Fruit fly (Drosophila melanogaster) whole organism, embryonic: Measurements from ENCODE around the gene CG17270.

Experiments used
- Atf6 ChIP-seq: fragments of 200-800 bp; sonication (Bioruptor generic); IDR thresholded peaks from 2 replicates; pipeline ENCODE4 v1.3.6; 2022; ENCODE audit warnings: missing biosample characterization, missing genetic modification characterization
- CG10267 ChIP-seq: fragments of 200-800 bp; sonication (Bioruptor generic); optimal IDR thresholded peaks from 2 replicates; lab custom pipeline; 2018; ENCODE audit warnings: missing biosample characterization, mild to moderate bottlenecking, missing genetic modification characterization, moderate library complexity
- CG11504 ChIP-seq: fragments of 200-800 bp; sonication (Bioruptor generic); optimal IDR thresholded peaks from 3 replicates; lab custom pipeline; 2019; ENCODE audit warnings: missing biosample characterization, mild to moderate bottlenecking, missing genetic modification characterization, moderate library complexity
- CG11560 ChIP-seq: fragments of 200-800 bp; sonication (Bioruptor generic); IDR thresholded peaks from 3 replicates; pipeline ENCODE4 v1.3.6; 2022; ENCODE audit warnings: missing biosample characterization, missing genetic modification characterization
- CG13775 ChIP-seq: fragments of 200-800 bp; sonication (Bioruptor generic); optimal IDR thresholded peaks from 3 replicates; lab custom pipeline; 2017; ENCODE audit warnings: missing biosample characterization, mild to moderate bottlenecking, missing genetic modification characterization
- CG17385 ChIP-seq: fragments of 200-800 bp; sonication (Bioruptor generic); optimal IDR thresholded peaks from 3 replicates; lab custom pipeline; 2018; ENCODE audit warnings: missing biosample characterization, mild to moderate bottlenecking, missing genetic modification characterization
- CG18764 ChIP-seq: fragments of 200-800 bp; sonication (Bioruptor generic); optimal IDR thresholded peaks from 3 replicates; lab custom pipeline; 2016; ENCODE audit warnings: missing biosample characterization, missing genetic modification characterization
- CG2116 ChIP-seq: fragments of 200-800 bp; sonication (Bioruptor generic); optimal IDR thresholded peaks from 3 replicates; lab custom pipeline; 2018; ENCODE audit warnings: missing biosample characterization, mild to moderate bottlenecking, missing genetic modification characterization
- CG6254 ChIP-seq: fragments of 200-800 bp; sonication (Bioruptor generic); optimal IDR thresholded peaks from 3 replicates; lab custom pipeline; 2017; ENCODE audit warnings: mild to moderate bottlenecking, missing biosample characterization, missing genetic modification reagents, missing genetic modification characterization
- CG6791 ChIP-seq: fragments of 200-800 bp; sonication (Bioruptor generic); IDR thresholded peaks from 3 replicates; pipeline ENCODE4 v1.3.6; 2022; ENCODE audit warnings: missing biosample characterization, missing genetic modification characterization; ENCODE audit not compliant: partially characterized antibody
- CG6813 ChIP-seq: fragments of 200-800 bp; sonication (Bioruptor generic); optimal IDR thresholded peaks from 2 replicates; lab custom pipeline; 2017; ENCODE audit warnings: missing biosample characterization, missing genetic modification characterization, mild to moderate bottlenecking, moderate library complexity, missing genetic modification reagents
- CG7928 ChIP-seq: fragments of 200-800 bp; sonication (Bioruptor generic); optimal IDR thresholded peaks from 2 replicates; lab custom pipeline; 2017; ENCODE audit warnings: missing biosample characterization, mild to moderate bottlenecking, missing genetic modification characterization
- CG8290 ChIP-seq, 3 experiments: fragments of 200-800 bp; sonication (Bioruptor generic); optimal IDR thresholded peaks; 2 replicates each; lab custom pipeline; 2016 to 2019; ENCODE audit warnings: missing biosample characterization in 3 of 3, missing genetic modification characterization in 3 of 3, mild to moderate bottlenecking in 2 of 3, moderate library complexity in 1 of 3
- CG9609 ChIP-seq: fragments of 200-800 bp; sonication (Bioruptor generic); optimal IDR thresholded peaks from 3 replicates; lab custom pipeline; 2016; ENCODE audit warnings: missing biosample characterization, missing genetic modification characterization
- CG9932 ChIP-seq: fragments of 200-800 bp; sonication (Bioruptor generic); IDR thresholded peaks from 2 replicates; pipeline ENCODE4 v1.3.6; 2022; ENCODE audit warnings: missing biosample characterization, missing genetic modification characterization
- Dbx ChIP-seq: fragments of 200-800 bp; sonication (Bioruptor generic); IDR thresholded peaks from 3 replicates; pipeline ENCODE4 v1.3.6; 2022; ENCODE audit warnings: missing biosample characterization, missing genetic modification characterization
- Deaf1 ChIP-seq: fragments of 200-800 bp; optimal IDR thresholded peaks from 3 replicates; lab custom pipeline; 2019; ENCODE audit warnings: missing biosample characterization, mild to moderate bottlenecking, missing genetic modification characterization, moderate library complexity
- E2f2 ChIP-seq: fragments of 200-800 bp; sonication (Bioruptor generic); IDR thresholded peaks from 2 replicates; pipeline ENCODE4 v1.3.6; 2022; ENCODE audit warnings: missing biosample characterization, missing genetic modification characterization
- Gug ChIP-seq: fragments of 200-800 bp; sonication (Bioruptor generic); IDR thresholded peaks from 4 replicates; pipeline ENCODE4 v1.3.6; 2022; ENCODE audit warnings: missing biosample characterization, missing genetic modification characterization
- Hr3 ChIP-seq: fragments of 200-800 bp; sonication (Bioruptor generic); optimal IDR thresholded peaks from 3 replicates; lab custom pipeline; 2016; ENCODE audit warnings: missing biosample characterization, missing genetic modification characterization
- Lpt ChIP-seq: fragments of >200 bp; optimal IDR thresholded peaks from 2 replicates; lab custom pipeline; 2018; ENCODE audit warnings: missing biosample characterization, missing genetic modification characterization
- Mad ChIP-seq: fragments of 200-800 bp; sonication (Bioruptor generic); optimal IDR thresholded peaks from 2 replicates; lab custom pipeline; 2016; ENCODE audit warnings: missing biosample characterization, missing genetic modification characterization
- Opbp ChIP-seq: fragments of 200-800 bp; sonication (Bioruptor generic); IDR thresholded peaks from 3 replicates; pipeline ENCODE4 v1.3.6; 2022; ENCODE audit warnings: missing biosample characterization, missing genetic modification characterization; ENCODE audit not compliant: partially characterized antibody
- Usf ChIP-seq: fragments of 200-800 bp; sonication (Bioruptor generic); optimal IDR thresholded peaks from 2 replicates; lab custom pipeline; 2017; ENCODE audit warnings: missing genotype, missing biosample characterization, missing genetic modification characterization
- Xbp1 ChIP-seq: fragments of 200-800 bp; sonication (Bioruptor generic); optimal IDR thresholded peaks from 3 replicates; lab custom pipeline; 2016; ENCODE audit warnings: missing biosample characterization, mild to moderate bottlenecking, missing genetic modification characterization
- ash1 ChIP-seq: fragments of 200-800 bp; sonication (Bioruptor generic); optimal IDR thresholded peaks from 2 replicates; lab custom pipeline; 2018; ENCODE audit warnings: missing biosample characterization, mild to moderate bottlenecking, missing genetic modification characterization
- az2 ChIP-seq: fragments of 200-800 bp; sonication (Bioruptor generic); optimal IDR thresholded peaks from 3 replicates; lab custom pipeline; 2016; ENCODE audit warnings: missing biosample characterization, missing genetic modification characterization
- cg ChIP-seq: fragments of 200-800 bp; sonication (Bioruptor generic); optimal IDR thresholded peaks from 3 replicates; lab custom pipeline; 2019; ENCODE audit warnings: missing biosample characterization, mild to moderate bottlenecking, missing genetic modification characterization, moderate library complexity
- crol ChIP-seq: fragments of 200-800 bp; sonication (Bioruptor generic); IDR thresholded peaks from 2 replicates; pipeline ENCODE4 v1.3.6; 2022; ENCODE audit warnings: missing biosample characterization, missing genetic modification characterization
- danr ChIP-seq: fragments of 200-800 bp; sonication (Bioruptor generic); IDR thresholded peaks from 2 replicates; pipeline ENCODE4 v1.3.6; 2022; ENCODE audit warnings: missing biosample characterization, missing genetic modification characterization
- gce ChIP-seq: fragments of 200-800 bp; sonication (Bioruptor generic); IDR thresholded peaks from 3 replicates; pipeline ENCODE4 v1.3.6; 2022; ENCODE audit warnings: missing biosample characterization, missing genetic modification characterization
- gsb ChIP-seq: fragments of 200-800 bp; sonication (Bioruptor generic); IDR thresholded peaks from 2 replicates; pipeline ENCODE4 v1.3.6; 2022; ENCODE audit warnings: missing biosample characterization, missing genetic modification characterization
- inv ChIP-seq: fragments of 200-800 bp; sonication (Bioruptor generic); IDR thresholded peaks from 2 replicates; pipeline ENCODE4 v1.3.6; 2022; ENCODE audit warnings: missing biosample characterization, missing genetic modification characterization; ENCODE audit not compliant: partially characterized antibody
- ken ChIP-seq: fragments of 200-800 bp; sonication (Bioruptor generic); IDR thresholded peaks from 3 replicates; pipeline ENCODE4 v1.3.6; 2022; ENCODE audit warnings: missing biosample characterization, missing genetic modification characterization
- lab ChIP-seq: fragments of 200-800 bp; sonication (Bioruptor generic); optimal IDR thresholded peaks from 3 replicates; lab custom pipeline; 2017; ENCODE audit warnings: missing biosample characterization, missing genetic modification characterization, mild to moderate bottlenecking, moderate library complexity, missing genetic modification reagents
- lilli ChIP-seq: fragments of 200-800 bp; sonication (Bioruptor generic); optimal IDR thresholded peaks from 3 replicates; lab custom pipeline; 2016; ENCODE audit warnings: missing biosample characterization, missing genetic modification characterization
- luna ChIP-seq: fragments of 200-800 bp; sonication (Bioruptor generic); optimal IDR thresholded peaks from 2 replicates; lab custom pipeline; 2016; ENCODE audit warnings: missing biosample characterization, missing genetic modification characterization
- nmo ChIP-seq: fragments of 200-800 bp; sonication (Bioruptor generic); optimal IDR thresholded peaks from 2 replicates; lab custom pipeline; 2018; ENCODE audit warnings: missing biosample characterization, mild to moderate bottlenecking, missing genetic modification characterization, moderate library complexity
- p53 ChIP-seq: fragments of 200-800 bp; sonication (Bioruptor generic); optimal IDR thresholded peaks from 2 replicates; lab custom pipeline; 2016; ENCODE audit warnings: missing biosample characterization, missing genetic modification characterization
- pita ChIP-seq: fragments of 200-800 bp; sonication (Bioruptor generic); optimal IDR thresholded peaks from 2 replicates; lab custom pipeline; 2017; ENCODE audit warnings: missing biosample characterization, mild to moderate bottlenecking, missing genetic modification characterization
- pzg ChIP-seq: fragments of 200-800 bp; sonication (Bioruptor generic); optimal IDR thresholded peaks from 3 replicates; lab custom pipeline; 2018; ENCODE audit warnings: missing biosample characterization, mild to moderate bottlenecking, missing genetic modification characterization, moderate library complexity
- repo ChIP-seq: fragments of 200-800 bp; sonication (Bioruptor generic); optimal IDR thresholded peaks from 2 replicates; lab custom pipeline; 2016; ENCODE audit warnings: missing biosample characterization, missing genetic modification characterization
- sim ChIP-seq: fragments of 200-800 bp; sonication (Bioruptor generic); IDR thresholded peaks from 2 replicates; pipeline ENCODE4 v1.3.6; 2022; ENCODE audit warnings: missing biosample characterization, missing genetic modification characterization
- sisA ChIP-seq: fragments of 200-800 bp; sonication (Bioruptor generic); IDR thresholded peaks from 2 replicates; pipeline ENCODE4 v1.3.6; 2022; ENCODE audit warnings: missing biosample characterization, missing genetic modification characterization
- stc ChIP-seq: fragments of 200-800 bp; sonication (Bioruptor generic); IDR thresholded peaks from 2 replicates; pipeline ENCODE4 v1.3.6; 2022; ENCODE audit warnings: missing biosample characterization, missing genetic modification characterization
- stwl ChIP-seq: fragments of 200-800 bp; sonication (Bioruptor generic); optimal IDR thresholded peaks from 3 replicates; lab custom pipeline; 2018; ENCODE audit warnings: missing biosample characterization, mild to moderate bottlenecking, missing genetic modification characterization, moderate library complexity
- tna ChIP-seq: fragments of 200-800 bp; sonication (Bioruptor generic); IDR thresholded peaks from 2 replicates; pipeline ENCODE4 v1.3.6; 2022; ENCODE audit warnings: missing biosample characterization, missing genetic modification characterization; ENCODE audit not compliant: partially characterized antibody
- tup ChIP-seq: fragments of 200-800 bp; sonication (Bioruptor generic); optimal IDR thresholded peaks from 2 replicates; lab custom pipeline; 2016; ENCODE audit warnings: missing biosample characterization, mild to moderate bottlenecking, missing genetic modification characterization, moderate library complexity
- vfl ChIP-seq: fragments of 200-800 bp; sonication (Bioruptor generic); optimal IDR thresholded peaks from 2 replicates; lab custom pipeline; 2016; ENCODE audit warnings: missing biosample characterization, missing genetic modification characterization
- vvl ChIP-seq: fragments of 200-800 bp; sonication (Bioruptor generic); IDR thresholded peaks from 2 replicates; pipeline ENCODE4 v1.3.6; 2022; ENCODE audit warnings: missing biosample characterization, missing genetic modification characterization
- zen2 ChIP-seq: fragments of 200-800 bp; sonication (Bioruptor generic); IDR thresholded peaks from 3 replicates; pipeline ENCODE4 v1.3.6; 2022; ENCODE audit warnings: missing biosample characterization, missing genetic modification characterization; ENCODE audit not compliant: partially characterized antibody

Gene CG17270

DNA sequence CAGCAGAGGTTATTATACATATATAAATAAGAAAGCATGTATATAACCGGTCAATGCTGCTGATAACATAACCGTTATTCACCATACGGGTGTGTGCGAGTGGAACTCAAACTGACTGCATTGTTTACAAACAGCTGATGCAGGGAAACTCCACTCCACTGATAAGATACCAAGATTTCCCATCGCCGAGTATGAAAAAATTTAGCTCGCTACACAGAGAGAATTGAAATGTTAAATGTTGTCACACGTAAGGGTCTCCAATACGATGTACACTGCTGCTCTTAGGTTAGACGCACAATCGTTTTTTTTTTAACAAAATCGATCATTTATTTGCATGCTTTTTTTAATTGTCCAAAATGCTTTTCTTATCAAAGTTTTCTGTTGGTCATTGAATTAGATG, 14.9 kb upstream of the CG17270 start (continued):
- TF ChIP-seq lab (no peak), pita (GFP tag; lab: Kevin White, UChicago) (no peak), sim (GFP tag; lab: Robert Waterston, UW) (peak; percentile 29; the same call in 1 of the 2 replicates), stc (GFP tag; lab: Robert Waterston, UW) (peak; percentile 48; the same call in 1 of the 2 replicates), CG6254 (GFP tag; lab: Kevin White, UChicago) (no peak), Deaf1 (no peak), gce (GFP tag; lab: Robert Waterston, UW) (no peak), Atf6 (GFP tag; lab: Robert Waterston, UW) (peak; percentile 32; the same call in 1 of the 2 replicates), tup (GFP tag; lab: Kevin White, UChicago) (no peak), CG18764 (GFP tag; lab: Kevin White, UChicago) (no peak), luna (no peak), vvl (peak; percentile 35; the same call in 1 of the 2 replicates), CG6813 (no peak), vfl (no peak), tna (GFP tag; lab: Robert Waterston, UW) (no peak), stwl (tag; lab: Kevin White, UChicago) (no peak), Xbp1 (GFP tag; lab: Kevin White, UChicago) (peak; percentile 54), CG7928 (GFP tag; lab: Kevin White, UChicago) (no peak), Usf (GFP tag; lab: Kevin White, UChicago) (no peak), Hr3 (GFP tag; lab: Kevin White, UChicago) (no peak), CG17385 (peak; percentile 14), inv (GFP tag; lab: Robert Waterston, UW) (no peak), Gug (GFP tag; lab: Robert Waterston, UW) (no peak), Dbx (GFP tag; lab: Robert Waterston, UW) (no peak), Mad (GFP tag; lab: Kevin White, UChicago) (no peak), pzg (GFP tag; lab: Kevin White, UChicago) (no peak), danr (no peak), crol (GFP tag; lab: Robert Waterston, UW) (no peak), CG11504 (peak; percentile 48), CG11560 (tag; lab: Robert Waterston, UW) (no peak), p53 (GFP tag; lab: Kevin White, UChicago) (no peak), CG10267 (tag; lab: Kevin White, UChicago) (no peak), ken (GFP tag; lab: Robert Waterston, UW) (no peak), sisA (GFP tag; lab: Robert Waterston, UW) (0 out of 2 replicates have a peak, but pooled peaks have one; percentile 29), cg (GFP tag; lab: Kevin White, UChicago) (no peak), Lpt (no peak), repo (GFP tag; lab: Kevin White, UChicago) (no peak), nmo (GFP tag; lab: Kevin White, UChicago) (peak; percentile 22), gsb (GFP tag; lab: Robert Waterston, UW) (no peak), CG9932 (GFP tag; lab: Robert Waterston, UW) (no peak), E2f2 (no peak), CG2116 (GFP tag; lab: Kevin White, UChicago) (no peak), lilli (GFP tag; lab: Kevin White, UChicago) (no peak), CG9609 (GFP tag; lab: Kevin White, UChicago) (peak; percentile 20), CG8290 (GFP tag; optimal IDR thresholded peaks at IDR 0.05; lab: Kevin White, UChicago) (no peak), CG8290 (tag; optimal IDR thresholded peaks at IDR 0.05; lab: Kevin White, UChicago) (no peak), CG6791 (GFP tag; lab: Robert Waterston, UW) (no peak), CG13775 (GFP tag; lab: Kevin White, UChicago) (no peak), zen2 (GFP tag; lab: Robert Waterston, UW) (no peak), ash1 (GFP tag; lab: Kevin White, UChicago) (no peak), az2 (peak; percentile 57), Opbp (GFP tag; lab: Robert Waterston, UW) (no peak)
